Fruit fly (Drosophila melanogaster) whole organism, adult: ENCODE results near the gene t-Grip91.

Experiments
- CG11617 ChIP-seq: fragments of 200-800 bp; sonication (Bioruptor generic); optimal IDR thresholded peaks from 2 replicates; lab custom pipeline; 2017; ENCODE audit warnings: mild to moderate bottlenecking, missing biosample characterization, missing genetic modification reagents, missing genetic modification characterization
- CG12768 ChIP-seq: fragments of 200-800 bp; sonication (Bioruptor generic); optimal IDR thresholded peaks from 2 replicates; lab custom pipeline; 2017; ENCODE audit warnings: missing biosample characterization, missing genetic modification characterization, mild to moderate bottlenecking, moderate library complexity, missing genetic modification reagents
- CG14711 ChIP-seq: fragments of 200-800 bp; sonication (Bioruptor generic); optimal IDR thresholded peaks from 2 replicates; lab custom pipeline; 2018; ENCODE audit warnings: missing biosample characterization, mild to moderate bottlenecking, missing genetic modification characterization, moderate library complexity
- CG7101 ChIP-seq: fragments of 200-800 bp; sonication (Bioruptor generic); optimal IDR thresholded peaks from 2 replicates; lab custom pipeline; 2018; ENCODE audit warnings: missing biosample characterization, mild to moderate bottlenecking, missing genetic modification characterization, moderate library complexity
- Mnt ChIP-seq: fragments of 200-800 bp; sonication (Bioruptor generic); optimal IDR thresholded peaks from 2 replicates; lab custom pipeline; 2016; ENCODE audit warnings: missing biosample characterization, mild to moderate bottlenecking, missing genetic modification characterization
- bab1 ChIP-seq: fragments of 200-800 bp; sonication (Bioruptor generic); optimal IDR thresholded peaks from 3 replicates; lab custom pipeline; 2019; ENCODE audit warnings: missing biosample characterization, mild to moderate bottlenecking, missing genetic modification characterization, moderate library complexity
- cic ChIP-seq: fragments of 200-800 bp; sonication (Bioruptor generic); optimal IDR thresholded peaks from 2 replicates; lab custom pipeline; 2017; ENCODE audit warnings: missing biosample characterization, mild to moderate bottlenecking, missing genetic modification characterization, moderate library complexity
- cnc ChIP-seq, 2 experiments: fragments of >200 bp; optimal IDR thresholded peaks; 2 replicates each; lab custom pipeline; 2017
- kay ChIP-seq: fragments of 200-800 bp; sonication (Bioruptor generic); peaks from one replicate; lab custom pipeline; 2016; ENCODE audit warnings: missing biosample characterization, missing genetic modification characterization, borderline replicate concordance
- pad ChIP-seq: fragments of 200-800 bp; sonication (Bioruptor generic); optimal IDR thresholded peaks from 3 replicates; lab custom pipeline; 2017; ENCODE audit warnings: missing biosample characterization, missing genetic modification characterization, mild to moderate bottlenecking, moderate library complexity, missing genetic modification reagents
- tj ChIP-seq: fragments of 200-800 bp; sonication (Bioruptor generic); optimal IDR thresholded peaks from 3 replicates; lab custom pipeline; 2017; ENCODE audit warnings: missing biosample characterization, mild to moderate bottlenecking, missing genetic modification characterization, moderate library complexity

DNA sequence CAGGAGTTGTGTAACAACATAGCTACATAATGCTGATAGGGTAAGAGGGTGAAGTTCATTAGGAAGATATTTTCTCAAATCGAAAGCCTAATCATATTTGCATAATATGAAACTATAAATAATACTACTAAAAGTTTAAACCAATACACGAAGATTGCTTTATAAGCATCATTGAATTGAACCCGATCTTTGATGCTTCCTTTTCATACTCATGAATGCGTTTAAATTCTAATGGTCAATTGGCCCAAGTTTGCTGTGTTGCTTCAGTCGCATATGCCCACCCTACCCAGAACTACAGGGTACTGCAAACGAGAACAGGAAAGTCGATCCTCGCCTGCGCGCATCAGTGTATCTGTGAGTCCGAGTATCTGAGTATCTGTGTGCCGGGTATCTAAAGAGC is 40.3 kb upstream of the t-Grip91 start:
- TF ChIP-seq tj = no peak
- TF ChIP-seq Mnt = no peak
- TF ChIP-seq CG12768 (GFP tag; lab: Kevin White, UChicago) = no peak
- TF ChIP-seq cnc (optimal IDR thresholded peaks at IDR 0.05; lab: Kevin White, UChicago) = no peak
- no peak for TF ChIP-seq CG14711 (tag; lab: Kevin White, UChicago)
- no peak for TF ChIP-seq CG7101 (tag; lab: Kevin White, UChicago)
- TF ChIP-seq cic (GFP tag; lab: Kevin White, UChicago) = no peak
- TF ChIP-seq kay (GFP tag; lab: Kevin White, UChicago) = no peak
- TF ChIP-seq pad (GFP tag; lab: Kevin White, UChicago) = no peak
- TF ChIP-seq bab1 (GFP tag; lab: Kevin White, UChicago) = no peak
- TF ChIP-seq CG11617 (GFP tag; lab: Kevin White, UChicago) = no peak
